Worm (Caenorhabditis elegans) whole organism, L3 larva: ENCODE results near the gene acdh-2.
"Not testable (repeated sequence)": the region's sequence is repeated elsewhere in the genome, so short reads cannot be mapped to it uniquely, and the experiment has no call there.

ENCODE experiments used
- ZK546.5 ChIP-seq: sonication (generic microtip); optimal IDR thresholded peaks from 2 replicates; lab custom pipeline; 2017; ENCODE audit warnings: missing biosample characterization, missing genetic modification characterization
- egl-27 ChIP-seq: sonication (generic microtip); optimal IDR thresholded peaks from 4 replicates; lab custom pipeline; 2017; ENCODE audit warnings: missing biosample characterization, missing genetic modification reagents, missing genetic modification characterization
- nhr-11 ChIP-seq: fragments of 150-350 bp; optimal IDR thresholded peaks from 2 replicates; lab custom pipeline; 2014; ENCODE audit warnings: missing biosample characterization, missing genetic modification characterization
- nhr-28 ChIP-seq: fragments of 150-350 bp; optimal IDR thresholded peaks from 2 replicates; lab custom pipeline; 2014; ENCODE audit warnings: missing biosample characterization, missing genetic modification characterization

DNA sequence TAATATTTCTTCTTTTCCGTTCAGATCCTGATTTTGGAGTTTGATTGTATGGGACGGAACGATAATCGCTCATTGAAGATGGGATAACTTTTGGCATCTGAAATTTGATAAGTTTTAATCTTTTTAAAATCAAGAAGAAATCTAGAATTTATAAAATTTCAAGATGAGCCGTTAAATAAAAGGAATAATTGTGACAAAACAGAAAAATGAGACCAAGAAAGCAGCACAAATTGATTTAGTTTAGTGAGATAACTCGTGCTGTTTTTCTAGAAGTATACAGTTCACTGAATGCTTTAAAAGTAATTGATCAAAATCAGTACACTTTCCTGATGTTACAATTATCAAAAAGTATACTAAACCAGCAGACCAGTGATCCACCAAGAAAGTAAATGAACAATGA lies 7.2 kb downstream of the acdh-2 start, which contains the start of gene hlh-27:
- not testable (repeated sequence) for TF ChIP-seq nhr-11; egl-27 (tag; lab: Kevin White, UChicago); nhr-28 (tag; lab: Kevin White, UChicago); ZK546.5 (tag; lab: Kevin White, UChicago)
